Fruit fly (Drosophila melanogaster) whole organism, embryonic: Measurements from ENCODE around the gene CG43318.

ENCODE experiments used
- Aef1 ChIP-seq: fragments of 200-800 bp; sonication (Bioruptor generic); IDR thresholded peaks from 3 replicates; pipeline ENCODE4 v1.3.6; 2022; ENCODE audit warnings: missing biosample characterization, missing genetic modification characterization
- Atf6 ChIP-seq: fragments of 200-800 bp; sonication (Bioruptor generic); IDR thresholded peaks from 2 replicates; pipeline ENCODE4 v1.3.6; 2022; ENCODE audit warnings: missing biosample characterization, missing genetic modification characterization
- CG10654 ChIP-seq: fragments of 200-800 bp; sonication (Bioruptor generic); optimal IDR thresholded peaks from 2 replicates; lab custom pipeline; 2016; ENCODE audit warnings: missing biosample characterization, missing genetic modification characterization
- CG10979 ChIP-seq: fragments of 200-800 bp; sonication (Bioruptor generic); optimal IDR thresholded peaks from 2 replicates; lab custom pipeline; 2018; ENCODE audit warnings: missing biosample characterization, mild to moderate bottlenecking, missing genetic modification characterization, moderate library complexity
- CG12155 ChIP-seq: fragments of 200-800 bp; sonication (Bioruptor generic); optimal IDR thresholded peaks from 3 replicates; lab custom pipeline; 2016; ENCODE audit warnings: missing biosample characterization, missing genetic modification characterization
- CG1233 ChIP-seq: fragments of 200-800 bp; sonication (Bioruptor generic); optimal IDR thresholded peaks from 4 replicates; lab custom pipeline; 2018; ENCODE audit warnings: missing biosample characterization, mild to moderate bottlenecking, missing genetic modification characterization
- CG12769 ChIP-seq: fragments of 200-800 bp; sonication (Bioruptor generic); optimal IDR thresholded peaks from 2 replicates; lab custom pipeline; 2019; ENCODE audit warnings: missing biosample characterization, mild to moderate bottlenecking, missing genetic modification characterization, moderate library complexity
- CG13287 ChIP-seq: fragments of 200-800 bp; sonication (Bioruptor generic); IDR thresholded peaks from 2 replicates; pipeline ENCODE4 v1.3.6; 2022; ENCODE audit warnings: missing biosample characterization, missing genetic modification characterization; ENCODE audit not compliant: partially characterized antibody
- CG14710 ChIP-seq: fragments of 200-800 bp; sonication (Bioruptor generic); optimal IDR thresholded peaks from 3 replicates; lab custom pipeline; 2019; ENCODE audit warnings: missing biosample characterization, mild to moderate bottlenecking, missing genetic modification characterization, moderate library complexity
- CG15601 ChIP-seq: fragments of 200-800 bp; sonication (Bioruptor generic); optimal IDR thresholded peaks from 3 replicates; lab custom pipeline; 2019; ENCODE audit warnings: missing biosample characterization, mild to moderate bottlenecking, missing genetic modification characterization, moderate library complexity
- CG16779 ChIP-seq: fragments of 200-800 bp; sonication (Bioruptor generic); IDR thresholded peaks from 2 replicates; pipeline ENCODE4 v1.3.6; 2022; ENCODE audit warnings: missing biosample characterization, missing genetic modification characterization
- CG17359 ChIP-seq: fragments of 200-800 bp; sonication (Bioruptor generic); optimal IDR thresholded peaks from 3 replicates; lab custom pipeline; 2018; ENCODE audit warnings: missing biosample characterization, mild to moderate bottlenecking, missing genetic modification characterization, moderate library complexity
- CG2678 ChIP-seq: fragments of 200-800 bp; sonication (Bioruptor generic); optimal IDR thresholded peaks from 3 replicates; lab custom pipeline; 2019; ENCODE audit warnings: missing biosample characterization, mild to moderate bottlenecking, missing genetic modification characterization, moderate library complexity
- CG32772 ChIP-seq: fragments of 200-800 bp; sonication (Bioruptor generic); IDR thresholded peaks from 2 replicates; pipeline ENCODE4 v1.3.6; 2022; ENCODE audit warnings: missing biosample characterization, missing genetic modification characterization
- CG3281 ChIP-seq: fragments of 200-800 bp; sonication (Bioruptor generic); optimal IDR thresholded peaks from 3 replicates; lab custom pipeline; 2017; ENCODE audit warnings: missing biosample characterization, mild to moderate bottlenecking, missing genetic modification characterization
- CG5180 ChIP-seq: fragments of 200-800 bp; sonication (Bioruptor generic); optimal IDR thresholded peaks from 3 replicates; lab custom pipeline; 2017; ENCODE audit warnings: missing biosample characterization, missing genetic modification characterization, mild to moderate bottlenecking, moderate library complexity, missing genetic modification reagents
- CG5245 ChIP-seq: fragments of 200-800 bp; sonication (Bioruptor generic); optimal IDR thresholded peaks from 3 replicates; lab custom pipeline; 2016; ENCODE audit warnings: missing biosample characterization, missing genetic modification characterization
- CG7987 ChIP-seq: fragments of 200-800 bp; sonication (Bioruptor generic); optimal IDR thresholded peaks from 2 replicates; lab custom pipeline; 2018; ENCODE audit warnings: missing biosample characterization, mild to moderate bottlenecking, missing genetic modification characterization, moderate library complexity
- CG8089 ChIP-seq: fragments of 200-800 bp; sonication (Bioruptor generic); optimal IDR thresholded peaks from 3 replicates; lab custom pipeline; 2016; ENCODE audit warnings: missing biosample characterization, missing genetic modification characterization
- CG8478 ChIP-seq: fragments of >200 bp; optimal IDR thresholded peaks from 2 replicates; lab custom pipeline; 2018
- CHES-1-like ChIP-seq: fragments of 200-800 bp; sonication (Bioruptor generic); optimal IDR thresholded peaks from 2 replicates; lab custom pipeline; 2016; ENCODE audit warnings: missing biosample characterization, missing genetic modification characterization
- Camta ChIP-seq: fragments of 200-800 bp; sonication (Bioruptor generic); optimal IDR thresholded peaks from 2 replicates; lab custom pipeline; 2016; ENCODE audit warnings: missing biosample characterization, missing genetic modification characterization
- CkIIα-i1 ChIP-seq: fragments of 200-800 bp; sonication (Bioruptor generic); IDR thresholded peaks from 2 replicates; pipeline ENCODE4 v1.3.6; 2022; ENCODE audit warnings: missing biosample characterization, missing genetic modification characterization
- D ChIP-seq, 2 experiments: fragments of 200-800 bp in 1 of 2; fragments of >200 bp in 1 of 2; sonication (Bioruptor generic) in 1 of 2; optimal IDR thresholded peaks; 2 replicates in 1 of 2; 3 replicates in 1 of 2; lab custom pipeline; 2017; ENCODE audit warnings: mild to moderate bottlenecking in 1 of 2, missing biosample characterization in 1 of 2, missing genetic modification characterization in 1 of 2, missing genetic modification reagents in 1 of 2
- Dek ChIP-seq: fragments of 200-800 bp; sonication (Bioruptor generic); optimal IDR thresholded peaks from 3 replicates; lab custom pipeline; 2019; ENCODE audit warnings: missing biosample characterization, mild to moderate bottlenecking, missing genetic modification characterization, moderate library complexity
- Dfd ChIP-seq, 2 experiments: fragments of >200 bp; optimal IDR thresholded peaks; 2 replicates each; lab custom pipeline; 2017; ENCODE audit warnings: missing biosample characterization in 2 of 2, missing genetic modification characterization in 2 of 2
- Dp ChIP-seq: fragments of 200-800 bp; sonication (Bioruptor generic); optimal IDR thresholded peaks from 2 replicates; lab custom pipeline; 2018; ENCODE audit warnings: missing biosample characterization, mild to moderate bottlenecking, missing genetic modification characterization, moderate library complexity
- Fer2 ChIP-seq: fragments of 200-800 bp; sonication (Bioruptor generic); optimal IDR thresholded peaks from 2 replicates; lab custom pipeline; 2018; ENCODE audit warnings: missing biosample characterization, mild to moderate bottlenecking, missing genetic modification characterization, moderate library complexity
- Fer3 ChIP-seq: fragments of 200-800 bp; sonication (Bioruptor generic); optimal IDR thresholded peaks from 2 replicates; lab custom pipeline; 2018; ENCODE audit warnings: missing biosample characterization, mild to moderate bottlenecking, missing genetic modification characterization, moderate library complexity
- Hey ChIP-seq: fragments of 200-800 bp; sonication (Bioruptor generic); optimal IDR thresholded peaks from 3 replicates; lab custom pipeline; 2018; ENCODE audit warnings: missing biosample characterization, mild to moderate bottlenecking, missing genetic modification characterization
- Oaz ChIP-seq: fragments of 200-800 bp; sonication (Bioruptor generic); IDR thresholded peaks from 2 replicates; pipeline ENCODE4 v1.3.6; 2022; ENCODE audit warnings: missing biosample characterization, missing genetic modification characterization
- Ssrp ChIP-seq: fragments of 200-800 bp; sonication (Bioruptor generic); optimal IDR thresholded peaks from 2 replicates; lab custom pipeline; 2018; ENCODE audit warnings: missing biosample characterization, mild to moderate bottlenecking, missing genetic modification characterization, moderate library complexity
- bbx ChIP-seq: fragments of 200-800 bp; sonication (Bioruptor generic); IDR thresholded peaks from 2 replicates; pipeline ENCODE4 v1.3.6; 2022; ENCODE audit warnings: missing biosample characterization, missing genetic modification characterization; ENCODE audit not compliant: partially characterized antibody
- cato ChIP-seq: fragments of 200-800 bp; sonication (Bioruptor generic); optimal IDR thresholded peaks from 2 replicates; lab custom pipeline; 2016; ENCODE audit warnings: missing biosample characterization, missing genetic modification characterization, borderline replicate concordance
- chm ChIP-seq: fragments of 200-800 bp; sonication (Bioruptor generic); IDR thresholded peaks from 2 replicates; pipeline ENCODE4 v1.3.6; 2022; ENCODE audit warnings: missing biosample characterization, missing genetic modification characterization
- emc ChIP-seq: fragments of 200-800 bp; sonication (Bioruptor generic); optimal IDR thresholded peaks from 2 replicates; lab custom pipeline; 2016; ENCODE audit warnings: missing biosample characterization, missing genetic modification characterization
- ewg ChIP-seq: fragments of 200-800 bp; sonication (Bioruptor generic); optimal IDR thresholded peaks from 3 replicates; lab custom pipeline; 2017; ENCODE audit warnings: mild to moderate bottlenecking, missing biosample characterization, missing genetic modification reagents, missing genetic modification characterization
- ham ChIP-seq: fragments of 200-800 bp; sonication (Bioruptor generic); IDR thresholded peaks from 2 replicates; pipeline ENCODE4 v1.3.6; 2022; ENCODE audit warnings: missing biosample characterization, missing genetic modification characterization
- hb ChIP-seq: fragments of 200-800 bp; sonication (Bioruptor generic); IDR thresholded peaks from 3 replicates; pipeline ENCODE4 v1.3.6; 2022; ENCODE audit warnings: missing biosample characterization, missing genetic modification characterization; ENCODE audit not compliant: partially characterized antibody
- org-1 ChIP-seq: fragments of 200-800 bp; sonication (Bioruptor generic); optimal IDR thresholded peaks from 2 replicates; lab custom pipeline; 2017; ENCODE audit warnings: missing biosample characterization, missing genetic modification characterization
- pan ChIP-seq, 4 experiments: fragments of >200 bp in 3 of 4; fragments of 200-800 bp in 1 of 4; sonication (Bioruptor generic) in 1 of 4; optimal IDR thresholded peaks in 3 of 4; IDR thresholded peaks in 1 of 4; 2 replicates each; pipeline versions ENCODE4 v1.3.6 to Lab custom; 2017 to 2022; ENCODE audit warnings: missing biosample characterization in 2 of 4, missing genetic modification characterization in 2 of 4, mixed read lengths in 1 of 4
- pita ChIP-seq: fragments of 200-800 bp; sonication (Bioruptor generic); optimal IDR thresholded peaks from 2 replicates; lab custom pipeline; 2017; ENCODE audit warnings: missing biosample characterization, mild to moderate bottlenecking, missing genetic modification characterization
- shn ChIP-seq: fragments of 200-800 bp; sonication (Bioruptor generic); optimal IDR thresholded peaks from 3 replicates; lab custom pipeline; 2016; ENCODE audit warnings: missing biosample characterization, missing genetic modification characterization
- sisA ChIP-seq: fragments of 200-800 bp; sonication (Bioruptor generic); IDR thresholded peaks from 2 replicates; pipeline ENCODE4 v1.3.6; 2022; ENCODE audit warnings: missing biosample characterization, missing genetic modification characterization
- ssp ChIP-seq: fragments of 200-800 bp; sonication (Bioruptor generic); IDR thresholded peaks from 2 replicates; pipeline ENCODE4 v1.3.6; 2022; ENCODE audit warnings: missing biosample characterization, missing genetic modification characterization
- stc ChIP-seq: fragments of 200-800 bp; sonication (Bioruptor generic); IDR thresholded peaks from 2 replicates; pipeline ENCODE4 v1.3.6; 2022; ENCODE audit warnings: missing biosample characterization, missing genetic modification characterization
- tin ChIP-seq: fragments of 200-800 bp; sonication (Bioruptor generic); optimal IDR thresholded peaks from 3 replicates; lab custom pipeline; 2016; ENCODE audit warnings: missing biosample characterization, missing genetic modification characterization
- tio ChIP-seq: fragments of 200-800 bp; sonication (Bioruptor generic); optimal IDR thresholded peaks from 2 replicates; lab custom pipeline; 2017; ENCODE audit warnings: missing biosample characterization, missing genetic modification characterization, inconsistent platforms
- unc-4 ChIP-seq: fragments of 200-800 bp; sonication (Bioruptor generic); IDR thresholded peaks from 2 replicates; pipeline ENCODE4 v1.3.6; 2022; ENCODE audit warnings: missing biosample characterization, missing genetic modification characterization; ENCODE audit not compliant: partially characterized antibody
- yki ChIP-seq: fragments of >200 bp; optimal IDR thresholded peaks from 3 replicates; lab custom pipeline; 2018

The CG43318 gene

dm6 chr3R:15793372-15793802 is 39.8 kb downstream of the CG43318 start, which contains the start of gene nsl1 (continued):
- TF ChIP-seq D (optimal IDR thresholded peaks at IDR 0.05; lab: Kevin White, UChicago) (no peak), D (GFP tag; optimal IDR thresholded peaks at IDR 0.05; lab: Kevin White, UChicago) (no peak), Hey (tag; lab: Kevin White, UChicago) (no peak), CG12769 (no peak), CG12155 (GFP tag; lab: Kevin White, UChicago) (peak; percentile 97), CG3281 (GFP tag; lab: Kevin White, UChicago) (peak; percentile 33), CHES-1-like (GFP tag; lab: Kevin White, UChicago) (no peak), Fer2 (peak; percentile 12), ssp (GFP tag; lab: Robert Waterston, UW) (no peak), ham (GFP tag; lab: Robert Waterston, UW) (no peak), yki (no peak), Fer3 (tag; lab: Kevin White, UChicago) (no peak), unc-4 (GFP tag; lab: Robert Waterston, UW) (peak; percentile 95), chm (no peak; the same call in 1 of the 2 replicates), CG32772 (GFP tag; lab: Robert Waterston, UW) (peak; percentile 41; the same call in 1 of the 2 replicates), Aef1 (0 out of 3 replicates have a peak, but pooled peaks have one; percentile 18), Dfd (GFP tag; optimal IDR thresholded peaks at IDR 0.05; lab: Kevin White, UChicago) (no peak), CG5245 (GFP tag; lab: Kevin White, UChicago) (no peak), pan (optimal IDR thresholded peaks at IDR 0.05; lab: Kevin White, UChicago) (no peak), pan (GFP tag; optimal IDR thresholded peaks at IDR 0.05 in 1 of 2, IDR thresholded peaks at IDR 0.05 in 1 of 2) (peak in 1 of 2 experiments; percentile 41), CG5180 (no peak), emc (no peak), Camta (GFP tag; lab: Kevin White, UChicago) (no peak), Ssrp (tag; lab: Kevin White, UChicago) (no peak), CG16779 (GFP tag; lab: Robert Waterston, UW) (no peak), bbx (GFP tag; lab: Robert Waterston, UW) (peak; percentile 96), Atf6 (GFP tag; lab: Robert Waterston, UW) (no peak), CG14710 (tag; lab: Kevin White, UChicago) (peak; percentile 74), CG10654 (GFP tag; lab: Kevin White, UChicago) (peak; percentile 19), CG13287 (peak; percentile 96), cato (GFP tag; lab: Kevin White, UChicago) (no peak), ewg (GFP tag; lab: Kevin White, UChicago) (peak; percentile 89), CG17359 (tag; lab: Kevin White, UChicago) (no peak), stc (GFP tag; lab: Robert Waterston, UW) (no peak), CG8478 (lab: Kevin White, UChicago) (peak; percentile 89), CG8089 (GFP tag; lab: Kevin White, UChicago) (no peak), Dek (tag; lab: Kevin White, UChicago) (no peak), Dp (GFP tag; lab: Kevin White, UChicago) (peak; percentile 39), org-1 (no peak), sisA (peak; percentile 44; the same call in 1 of the 2 replicates), CkIIα-i1 (GFP tag; lab: Robert Waterston, UW) (no peak), Oaz (GFP tag; lab: Robert Waterston, UW) (no peak), CG2678 (tag; lab: Kevin White, UChicago) (peak; percentile 17), pita (GFP tag; lab: Kevin White, UChicago) (no peak), CG15601 (tag; lab: Kevin White, UChicago) (peak; percentile 22), CG10979 (no peak), tin (peak; percentile 34), hb (GFP tag; lab: Robert Waterston, UW) (peak; percentile 97), shn (GFP tag; lab: Kevin White, UChicago) (no peak), tio (no peak), CG7987 (GFP tag; lab: Kevin White, UChicago) (no peak), CG1233 (GFP tag; lab: Kevin White, UChicago) (peak; percentile 11)
